Worm (Caenorhabditis elegans): ENCODE measurements around the gene srg-21.

DNA sequence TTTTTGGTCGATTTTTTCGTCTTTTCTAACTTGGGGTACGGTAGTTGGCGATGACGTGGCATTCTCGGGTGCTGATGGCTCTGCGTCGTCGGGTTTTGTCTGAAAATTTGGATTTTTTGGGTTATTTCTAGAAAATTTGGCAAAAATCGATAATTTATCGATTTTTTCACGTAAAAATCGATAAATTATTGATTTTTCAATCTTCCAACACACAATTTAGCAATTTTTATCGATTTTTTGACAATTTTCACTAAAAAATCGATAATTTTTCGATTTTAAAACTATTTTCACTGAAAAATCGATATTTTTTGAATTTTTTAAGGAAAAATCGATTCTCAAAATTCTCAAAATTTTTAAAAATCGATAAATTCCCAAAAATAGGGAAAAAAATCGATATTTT, 28.3 kb downstream of the srg-21 start:
- TF ChIP-seq ama-1 (optimal IDR thresholded peaks at IDR 0.05) (no peak), hmbx-1 (tag; optimal IDR thresholded peaks at IDR 0.05) (no peak), ets-7 (tag; optimal IDR thresholded peaks at IDR 0.05) (no peak), B0310.2 (tag; optimal IDR thresholded peaks at IDR 0.05) (no peak), ceh-36 (tag; optimal IDR thresholded peaks at IDR 0.05) (no peak), ceh-13 (GFP tag; optimal IDR thresholded peaks at IDR 0.05) (no peak)
